Fruit fly (Drosophila melanogaster) whole organism, embryonic: ENCODE results near the gene asf1.

Experiments used
- B-H1 ChIP-seq: fragments of 200-800 bp; sonication (Bioruptor generic); IDR thresholded peaks from 3 replicates; pipeline ENCODE4 v1.3.6; 2022; ENCODE audit warnings: missing biosample characterization, missing genetic modification characterization
- Bgb ChIP-seq: fragments of 200-800 bp; sonication (Bioruptor generic); IDR thresholded peaks from 2 replicates; pipeline ENCODE4 v1.3.6; 2022; ENCODE audit warnings: missing biosample characterization, missing genetic modification characterization; ENCODE audit not compliant: partially characterized antibody
- Blimp-1 ChIP-seq: fragments of 200-800 bp; sonication (Bioruptor generic); optimal IDR thresholded peaks from 3 replicates; lab custom pipeline; 2018; ENCODE audit warnings: missing biosample characterization, missing genetic modification characterization, mild to moderate bottlenecking, moderate library complexity, missing genetic modification reagents
- CG10147 ChIP-seq: fragments of 200-800 bp; sonication (Bioruptor generic); optimal IDR thresholded peaks from 2 replicates; lab custom pipeline; 2019; ENCODE audit warnings: missing biosample characterization, mild to moderate bottlenecking, missing genetic modification characterization, moderate library complexity
- CG1024 ChIP-seq: fragments of 200-800 bp; sonication (Bioruptor generic); IDR thresholded peaks from 2 replicates; pipeline ENCODE4 v1.3.6; 2022; ENCODE audit warnings: missing biosample characterization, missing genetic modification characterization
- CG10959 ChIP-seq: fragments of 200-800 bp; sonication (Bioruptor generic); IDR thresholded peaks from 2 replicates; pipeline ENCODE4 v1.3.6; 2022; ENCODE audit warnings: missing biosample characterization, missing genetic modification characterization
- CG11085 ChIP-seq: fragments of 200-800 bp; sonication (Bioruptor generic); IDR thresholded peaks from 2 replicates; pipeline ENCODE4 v1.3.6; 2022; ENCODE audit warnings: missing biosample characterization, missing genetic modification characterization
- CG11695 ChIP-seq: fragments of 200-800 bp; sonication (Bioruptor generic); IDR thresholded peaks from 3 replicates; pipeline ENCODE4 v1.3.6; 2022; ENCODE audit warnings: missing biosample characterization, missing genetic modification characterization
- CG1233 ChIP-seq: fragments of 200-800 bp; sonication (Bioruptor generic); optimal IDR thresholded peaks from 4 replicates; lab custom pipeline; 2018; ENCODE audit warnings: missing biosample characterization, mild to moderate bottlenecking, missing genetic modification characterization
- CG12659 ChIP-seq: fragments of 200-800 bp; sonication (Bioruptor generic); optimal IDR thresholded peaks from 3 replicates; lab custom pipeline; 2017; ENCODE audit warnings: mild to moderate bottlenecking, missing biosample characterization, missing genetic modification reagents, missing genetic modification characterization
- CG13894 ChIP-seq: fragments of 200-800 bp; sonication (Bioruptor generic); optimal IDR thresholded peaks from 3 replicates; lab custom pipeline; 2018; ENCODE audit warnings: missing biosample characterization, mild to moderate bottlenecking, missing genetic modification characterization, moderate library complexity
- CG15696 ChIP-seq: fragments of 200-800 bp; sonication (Bioruptor generic); optimal IDR thresholded peaks from 2 replicates; lab custom pipeline; 2019; ENCODE audit warnings: missing biosample characterization, mild to moderate bottlenecking, missing genetic modification characterization, moderate library complexity
- CG1647 ChIP-seq: fragments of 200-800 bp; sonication (Bioruptor generic); optimal IDR thresholded peaks from 3 replicates; lab custom pipeline; 2016; ENCODE audit warnings: missing biosample characterization, missing genetic modification characterization
- CG17385 ChIP-seq: fragments of 200-800 bp; sonication (Bioruptor generic); optimal IDR thresholded peaks from 3 replicates; lab custom pipeline; 2018; ENCODE audit warnings: missing biosample characterization, mild to moderate bottlenecking, missing genetic modification characterization
- CG31388 ChIP-seq: fragments of 200-800 bp; sonication (Bioruptor generic); optimal IDR thresholded peaks from 2 replicates; lab custom pipeline; 2016; ENCODE audit warnings: missing biosample characterization, missing genetic modification characterization
- CG3726 ChIP-seq: fragments of 200-800 bp; sonication (Bioruptor generic); IDR thresholded peaks from 3 replicates; pipeline ENCODE4, ENCODE4 v1.3.6; 2022; ENCODE audit warnings: missing biosample characterization, missing genetic modification characterization
- CG5180 ChIP-seq: fragments of 200-800 bp; sonication (Bioruptor generic); optimal IDR thresholded peaks from 3 replicates; lab custom pipeline; 2017; ENCODE audit warnings: missing biosample characterization, missing genetic modification characterization, mild to moderate bottlenecking, moderate library complexity, missing genetic modification reagents
- CG7556 ChIP-seq: fragments of 200-800 bp; sonication (Bioruptor generic); optimal IDR thresholded peaks from 2 replicates; lab custom pipeline; 2017; ENCODE audit warnings: missing biosample characterization, mild to moderate bottlenecking, missing genetic modification characterization
- CG7928 ChIP-seq: fragments of 200-800 bp; sonication (Bioruptor generic); optimal IDR thresholded peaks from 2 replicates; lab custom pipeline; 2017; ENCODE audit warnings: missing biosample characterization, mild to moderate bottlenecking, missing genetic modification characterization
- CG8388 ChIP-seq: fragments of 200-800 bp; sonication (Bioruptor generic); optimal IDR thresholded peaks from 2 replicates; lab custom pipeline; 2019; ENCODE audit warnings: missing biosample characterization, mild to moderate bottlenecking, missing genetic modification characterization, moderate library complexity
- CG9932 ChIP-seq: fragments of 200-800 bp; sonication (Bioruptor generic); IDR thresholded peaks from 2 replicates; pipeline ENCODE4 v1.3.6; 2022; ENCODE audit warnings: missing biosample characterization, missing genetic modification characterization
- D19A ChIP-seq: fragments of 200-800 bp; optimal IDR thresholded peaks from 3 replicates; lab custom pipeline; 2019; ENCODE audit warnings: missing biosample characterization, mild to moderate bottlenecking, missing genetic modification characterization, moderate library complexity
- Dfd ChIP-seq, 2 experiments: fragments of >200 bp; optimal IDR thresholded peaks; 2 replicates each; lab custom pipeline; 2017; ENCODE audit warnings: missing biosample characterization in 2 of 2, missing genetic modification characterization in 2 of 2
- Drgx ChIP-seq: fragments of 200-800 bp; sonication (Bioruptor generic); IDR thresholded peaks from 2 replicates; pipeline ENCODE4 v1.3.6; 2022; ENCODE audit warnings: missing biosample characterization, missing genetic modification characterization
- Hsf ChIP-seq: fragments of 200-800 bp; sonication (Bioruptor generic); optimal IDR thresholded peaks from 3 replicates; lab custom pipeline; 2016; ENCODE audit warnings: missing biosample characterization, missing genetic modification characterization
- Jarid2 ChIP-seq: fragments of 200-800 bp; sonication (Bioruptor generic); optimal IDR thresholded peaks from 3 replicates; lab custom pipeline; 2017; ENCODE audit warnings: mild to moderate bottlenecking, missing biosample characterization, missing genetic modification reagents, missing genetic modification characterization
- MBD-R2 ChIP-seq: fragments of 200-800 bp; sonication (Bioruptor generic); IDR thresholded peaks from 2 replicates; pipeline ENCODE4 v1.3.6; 2022; ENCODE audit warnings: missing biosample characterization, missing genetic modification characterization
- Tbp ChIP-seq: fragments of >200 bp; optimal IDR thresholded peaks from 2 replicates; lab custom pipeline; 2018; ENCODE audit warnings: missing biosample characterization, missing genetic modification characterization
- ara ChIP-seq: fragments of 200-800 bp; sonication (Bioruptor generic); IDR thresholded peaks from 2 replicates; pipeline ENCODE4 v1.3.6; 2022; ENCODE audit warnings: missing biosample characterization, missing genetic modification characterization
- bbx ChIP-seq: fragments of 200-800 bp; sonication (Bioruptor generic); IDR thresholded peaks from 2 replicates; pipeline ENCODE4 v1.3.6; 2022; ENCODE audit warnings: missing biosample characterization, missing genetic modification characterization; ENCODE audit not compliant: partially characterized antibody
- bcd ChIP-seq: fragments of 200-800 bp; sonication (Bioruptor generic); optimal IDR thresholded peaks from 2 replicates; lab custom pipeline; 2017; ENCODE audit warnings: missing biosample characterization, mild to moderate bottlenecking, missing genetic modification characterization
- bsh ChIP-seq, 2 experiments: fragments of 200-800 bp; sonication (Bioruptor generic); optimal IDR thresholded peaks; 2 replicates each; lab custom pipeline; 2017 to 2018; ENCODE audit warnings: mild to moderate bottlenecking in 2 of 2, missing biosample characterization in 2 of 2, missing genetic modification characterization in 2 of 2, moderate library complexity in 1 of 2
- cg ChIP-seq: fragments of 200-800 bp; sonication (Bioruptor generic); optimal IDR thresholded peaks from 3 replicates; lab custom pipeline; 2019; ENCODE audit warnings: missing biosample characterization, mild to moderate bottlenecking, missing genetic modification characterization, moderate library complexity
- crp ChIP-seq, 2 experiments: fragments of 200-800 bp; sonication (Bioruptor generic); optimal IDR thresholded peaks; 2 replicates in 1 of 2; 3 replicates in 1 of 2; lab custom pipeline; 2017; ENCODE audit warnings: missing biosample characterization in 2 of 2, missing genetic modification characterization in 2 of 2, mild to moderate bottlenecking in 1 of 2, moderate library complexity in 1 of 2
- dysf ChIP-seq: fragments of 200-800 bp; sonication (Bioruptor generic); IDR thresholded peaks from 3 replicates; pipeline ENCODE4 v1.3.6; 2022; ENCODE audit warnings: missing biosample characterization, missing genetic modification characterization
- h ChIP-seq: fragments of >200 bp; optimal IDR thresholded peaks from 2 replicates; lab custom pipeline; 2017
- hkb ChIP-seq, 2 experiments: fragments of 200-800 bp in 1 of 2; fragments of >200 bp in 1 of 2; sonication (Bioruptor generic) in 1 of 2; IDR thresholded peaks in 1 of 2; optimal IDR thresholded peaks in 1 of 2; 2 replicates each; pipeline versions ENCODE4 v1.3.6 to Lab custom; 2017 to 2022; ENCODE audit warnings: missing biosample characterization in 1 of 2, missing genetic modification characterization in 1 of 2
- insv ChIP-seq, 2 experiments: fragments of 200-800 bp; sonication (Bioruptor generic); optimal IDR thresholded peaks; 3 replicates each; lab custom pipeline; 2016 to 2018; ENCODE audit warnings: missing biosample characterization in 2 of 2, missing genetic modification characterization in 2 of 2
- kay ChIP-seq: fragments of 200-800 bp; sonication (Bioruptor generic); optimal IDR thresholded peaks from 2 replicates; lab custom pipeline; 2016; ENCODE audit warnings: missing biosample characterization, missing genetic modification characterization
- ken ChIP-seq: fragments of 200-800 bp; sonication (Bioruptor generic); IDR thresholded peaks from 3 replicates; pipeline ENCODE4 v1.3.6; 2022; ENCODE audit warnings: missing biosample characterization, missing genetic modification characterization
- mam ChIP-seq: fragments of 200-800 bp; sonication (Bioruptor generic); optimal IDR thresholded peaks from 3 replicates; lab custom pipeline; 2016; ENCODE audit warnings: missing biosample characterization, missing genetic modification characterization
- mirr ChIP-seq: fragments of 200-800 bp; sonication (Bioruptor generic); optimal IDR thresholded peaks from 3 replicates; lab custom pipeline; 2018; ENCODE audit warnings: missing biosample characterization, mild to moderate bottlenecking, missing genetic modification characterization
- oc ChIP-seq: fragments of 200-800 bp; sonication (Bioruptor generic); optimal IDR thresholded peaks from 2 replicates; lab custom pipeline; 2018; ENCODE audit warnings: missing biosample characterization, mild to moderate bottlenecking, missing genetic modification characterization, moderate library complexity
- onecut ChIP-seq: fragments of 200-800 bp; sonication (Bioruptor generic); IDR thresholded peaks from 2 replicates; pipeline ENCODE4 v1.3.6; 2022; ENCODE audit warnings: missing biosample characterization, missing genetic modification characterization
- org-1 ChIP-seq: fragments of 200-800 bp; sonication (Bioruptor generic); optimal IDR thresholded peaks from 2 replicates; lab custom pipeline; 2017; ENCODE audit warnings: missing biosample characterization, missing genetic modification characterization
- seq ChIP-seq: fragments of 200-800 bp; sonication (Bioruptor generic); IDR thresholded peaks from 2 replicates; pipeline ENCODE4 v1.3.6; 2022; ENCODE audit warnings: missing biosample characterization, missing genetic modification characterization
- toy ChIP-seq: fragments of 200-800 bp; sonication (Bioruptor generic); IDR thresholded peaks from 2 replicates; pipeline ENCODE4 v1.3.6; 2022; ENCODE audit warnings: missing biosample characterization, missing genetic modification characterization
- wor ChIP-seq: fragments of 200-800 bp; sonication (Bioruptor generic); IDR thresholded peaks from 2 replicates; pipeline ENCODE4 v1.3.6; 2022; ENCODE audit warnings: missing biosample characterization, missing genetic modification characterization
- yki ChIP-seq: fragments of >200 bp; optimal IDR thresholded peaks from 3 replicates; lab custom pipeline; 2018
- zen ChIP-seq: fragments of 200-800 bp; sonication (Bioruptor generic); optimal IDR thresholded peaks from 3 replicates; lab custom pipeline; 2018; ENCODE audit warnings: missing biosample characterization, mild to moderate bottlenecking, missing genetic modification characterization, moderate library complexity
- zf30C ChIP-seq: fragments of 200-800 bp; sonication (Bioruptor generic); optimal IDR thresholded peaks from 3 replicates; lab custom pipeline; 2018; ENCODE audit warnings: missing biosample characterization, mild to moderate bottlenecking, missing genetic modification characterization

The asf1 gene

dm6 chr3L:19635478-19635996, 16.8 kb downstream of the asf1 start, which contains the start of gene wnd (continued):
- TF ChIP-seq CG11695 (GFP tag; lab: Robert Waterston, UW) (0 out of 3 replicates have a peak, but pooled peaks have one; percentile 48), hkb (optimal IDR thresholded peaks at IDR 0.05; lab: Kevin White, UChicago) (no peak), hkb (GFP tag; IDR thresholded peaks at IDR 0.05; lab: Robert Waterston, UW) (peak; percentile 47; the same call in 1 of the 2 replicates), Bgb (GFP tag; lab: Robert Waterston, UW) (peak; percentile 41; the same call in 1 of the 2 replicates), Dfd (GFP tag; optimal IDR thresholded peaks at IDR 0.05; lab: Kevin White, UChicago) (no peak), CG10147 (GFP tag; lab: Kevin White, UChicago) (no peak), CG3726 (GFP tag; lab: Robert Waterston, UW) (no peak), zf30C (GFP tag; lab: Kevin White, UChicago) (peak; percentile 33), CG1647 (GFP tag; lab: Kevin White, UChicago) (no peak), CG5180 (GFP tag; lab: Kevin White, UChicago) (no peak), oc (peak; percentile 76), kay (GFP tag; lab: Kevin White, UChicago) (no peak), CG11085 (no peak), ken (GFP tag; lab: Robert Waterston, UW) (no peak), h (lab: Kevin White, UChicago) (no peak), zen (tag; lab: Kevin White, UChicago) (no peak), CG7928 (GFP tag; lab: Kevin White, UChicago) (no peak), CG9932 (GFP tag; lab: Robert Waterston, UW) (no peak), ara (GFP tag; lab: Robert Waterston, UW) (no peak), seq (GFP tag; lab: Robert Waterston, UW) (peak; percentile 82; the same call in 1 of the 2 replicates), bbx (GFP tag; lab: Robert Waterston, UW) (peak; percentile 54; the same call in 1 of the 2 replicates), Blimp-1 (GFP tag; lab: Kevin White, UChicago) (no peak), D19A (tag; lab: Kevin White, UChicago) (no peak), wor (GFP tag; lab: Robert Waterston, UW) (no peak), cg (peak; percentile 60), insv (GFP tag; optimal IDR thresholded peaks at IDR 0.05; lab: Kevin White, UChicago) (peak in 1 of 2 experiments; percentile 28), CG10959 (GFP tag; lab: Robert Waterston, UW) (no peak), CG8388 (GFP tag; lab: Kevin White, UChicago) (no peak), bcd (GFP tag; lab: Kevin White, UChicago) (no peak), CG12659 (GFP tag; lab: Kevin White, UChicago) (no peak), mirr (GFP tag; lab: Kevin White, UChicago) (peak; percentile 14), MBD-R2 (GFP tag; lab: Robert Waterston, UW) (no peak), CG15696 (tag; lab: Kevin White, UChicago) (no peak), CG1233 (no peak), CG13894 (tag; lab: Kevin White, UChicago) (peak; percentile 18), Hsf (GFP tag; lab: Kevin White, UChicago) (no peak), toy (GFP tag; lab: Robert Waterston, UW) (no peak), CG7556 (GFP tag; lab: Kevin White, UChicago) (no peak), Drgx (GFP tag; lab: Robert Waterston, UW) (no peak), onecut (GFP tag; lab: Robert Waterston, UW) (peak; percentile 83; the same call in 1 of the 2 replicates), Jarid2 (GFP tag; lab: Kevin White, UChicago) (peak; percentile 78), Tbp (no peak), org-1 (GFP tag; lab: Kevin White, UChicago) (no peak), CG1024 (GFP tag; lab: Robert Waterston, UW) (no peak), yki (peak; percentile 62), CG31388 (GFP tag; lab: Kevin White, UChicago) (no peak), bsh (GFP tag; optimal IDR thresholded peaks at IDR 0.05; lab: Kevin White, UChicago) (no peak), crp (GFP tag; optimal IDR thresholded peaks at IDR 0.05; lab: Kevin White, UChicago) (no peak), B-H1 (GFP tag; lab: Robert Waterston, UW) (no peak), dysf (no peak), mam (GFP tag; lab: Kevin White, UChicago) (no peak), CG17385 (peak; percentile 63)
